Fruit fly (Drosophila melanogaster): ENCODE results near the gene klu.

DNA sequence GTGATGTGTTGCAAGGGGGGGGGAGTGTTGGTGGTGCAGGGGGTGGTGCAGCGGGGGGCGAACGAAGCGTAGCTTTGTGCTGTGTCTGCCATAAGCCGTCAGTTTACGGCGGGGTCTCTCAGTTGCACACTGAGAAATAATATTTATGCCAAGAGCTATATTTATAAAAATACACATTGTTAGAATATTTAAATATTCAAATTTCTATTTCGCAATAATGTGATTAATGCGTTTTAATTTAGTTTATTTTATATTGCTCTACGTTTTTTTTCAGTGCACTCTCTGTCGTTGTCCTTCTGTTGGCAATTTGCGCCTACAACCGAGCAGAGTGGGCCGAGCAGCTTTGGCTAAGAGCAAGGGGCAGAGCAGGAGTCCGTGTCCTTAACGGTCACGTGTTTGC is 22.4 kb downstream of the klu start:
- TF ChIP-seq D1 (tag; optimal IDR thresholded peaks at IDR 0.05) (no peak), CG10348 (GFP tag; IDR thresholded peaks at IDR 0.05) (no peak)

All from whole organism, pupa.